Worm (Caenorhabditis elegans) whole organism, L3 larva: ENCODE measurements around the gene Y55F3BR.6.

Experiments
- aly-2 ChIP-seq: fragments of 150-350 bp; optimal IDR thresholded peaks from 2 replicates; lab custom pipeline; 2014; ENCODE audit warnings: missing biosample characterization, missing genetic modification characterization
- ceh-82 ChIP-seq: fragments of 150-350 bp; optimal IDR thresholded peaks from 2 replicates; lab custom pipeline; 2014; ENCODE audit warnings: missing biosample characterization, missing genetic modification characterization
- fos-1 ChIP-seq: fragments of 150-350 bp; optimal IDR thresholded peaks from 2 replicates; lab custom pipeline; 2014; ENCODE audit warnings: missing biosample characterization, missing genetic modification characterization
- sea-2 ChIP-seq: fragments of 150-350 bp; sonication (generic microtip); optimal IDR thresholded peaks from 4 replicates; lab custom pipeline; 2014; ENCODE audit warnings: missing biosample characterization, missing genetic modification reagents, missing genetic modification characterization
- tbx-2 ChIP-seq: sonication (generic microtip); optimal IDR thresholded peaks from 2 replicates; lab custom pipeline; 2016; ENCODE audit warnings: mild to moderate bottlenecking, missing genetic modification characterization, missing compliant biosample characterization

DNA sequence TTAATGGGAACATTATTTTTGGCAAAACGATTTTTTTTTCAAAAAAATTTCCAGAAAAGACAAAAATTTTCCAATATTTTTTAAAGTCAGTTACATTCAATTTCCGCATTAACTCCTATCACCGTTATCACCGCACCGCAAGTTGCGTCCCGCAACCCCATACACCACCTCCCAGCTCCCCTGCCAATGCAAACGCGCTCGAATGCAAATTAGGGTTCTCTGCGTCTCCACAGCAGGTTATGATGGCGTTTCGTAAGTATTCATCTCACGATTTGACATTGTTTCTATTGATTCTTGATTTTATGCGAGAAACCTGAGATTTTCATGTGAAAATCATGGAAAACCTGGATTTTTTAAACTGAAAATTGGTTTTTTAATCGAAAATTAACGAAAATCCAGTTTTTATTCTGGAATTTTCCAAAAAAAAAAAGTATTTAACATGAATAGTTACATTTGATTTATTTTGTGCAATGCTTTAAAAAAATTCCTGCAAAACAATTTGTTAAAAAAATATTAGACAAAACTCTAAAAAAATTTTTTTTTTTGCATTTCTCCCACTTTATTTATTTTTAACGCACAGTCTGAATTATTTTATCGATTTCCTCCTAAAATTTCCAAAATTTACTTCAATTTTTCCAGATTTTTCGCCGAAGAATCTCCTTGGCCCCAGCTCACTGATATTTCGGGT is 42.9 kb upstream of the Y55F3BR.6 start, which contains the start of gene mak-2:
- TF ChIP-seq aly-2 (tag; lab: Kevin White, UChicago), result no peak
- no peak for TF ChIP-seq ceh-82 (tag; lab: Kevin White, UChicago)
- no peak for TF ChIP-seq fos-1 (tag; lab: Kevin White, UChicago)
- TF ChIP-seq sea-2, result no peak
- peak; percentile 13 for TF ChIP-seq tbx-2 (tag; lab: Kevin White, UChicago)
